Fruit fly (Drosophila melanogaster) ovary, adult (tissue): ENCODE measurements around the gene Usp14.

Experiments
- CG17801 ChIP-seq: fragments of 200-800 bp; optimal IDR thresholded peaks from 2 replicates; lab custom pipeline; 2019; ENCODE audit warnings: missing biosample characterization, mild to moderate bottlenecking, missing genetic modification characterization, moderate library complexity; ENCODE audit not compliant: partially characterized antibody

Gene Usp14

dm6 chr2L:10314327-10315210 is at the start of gene Usp14, which contains the start of gene CG4972:
TSS of gene Usp14 (minus strand) at chr2L:10314396.
TSS of gene CG4972 (plus strand) at chr2L:10314792.
- no peak for TF ChIP-seq CG17801 (GFP tag; lab: Kevin White, UChicago)

DNA sequence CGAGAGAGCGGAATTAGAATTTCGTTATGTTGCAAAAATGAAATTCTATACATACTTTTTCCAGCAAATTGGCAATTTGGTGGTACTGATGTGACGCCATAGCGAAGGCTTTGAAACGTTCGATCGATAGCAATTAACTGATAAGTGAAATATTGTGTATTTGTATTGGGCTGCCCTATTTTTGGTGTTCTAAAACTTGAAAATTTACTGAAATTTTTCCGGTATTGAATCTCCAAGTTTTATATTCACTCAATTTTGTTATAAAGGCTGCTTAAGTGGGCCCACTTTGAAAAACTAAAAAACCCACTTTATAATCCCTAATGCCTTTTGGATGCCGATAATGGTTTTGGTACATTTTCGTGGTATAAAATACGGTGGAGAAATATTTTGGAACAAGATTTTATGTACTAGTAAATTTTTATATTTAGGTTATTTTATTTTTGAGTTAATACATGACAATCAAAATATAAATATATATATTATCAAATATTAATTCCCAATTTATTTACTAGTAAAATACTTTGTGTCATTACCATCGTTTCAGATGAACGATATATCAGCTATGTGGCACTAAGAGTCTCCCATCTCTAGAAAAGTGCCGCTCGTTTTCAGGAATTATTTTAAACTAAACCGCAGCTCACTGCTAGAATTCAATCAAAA is 48.3 kb upstream of the Usp14 start, which contains the start of the genes Cand1 and pim:
Gene Cand1, minus strand, starts transcription at position 300 of the 660 bp plus-strand sequence.
Gene pim, plus strand, starts transcription at position 582 of the 660 bp plus-strand sequence.
- TF ChIP-seq CG17801 (GFP tag; lab: Kevin White, UChicago), result no peak

DNA sequence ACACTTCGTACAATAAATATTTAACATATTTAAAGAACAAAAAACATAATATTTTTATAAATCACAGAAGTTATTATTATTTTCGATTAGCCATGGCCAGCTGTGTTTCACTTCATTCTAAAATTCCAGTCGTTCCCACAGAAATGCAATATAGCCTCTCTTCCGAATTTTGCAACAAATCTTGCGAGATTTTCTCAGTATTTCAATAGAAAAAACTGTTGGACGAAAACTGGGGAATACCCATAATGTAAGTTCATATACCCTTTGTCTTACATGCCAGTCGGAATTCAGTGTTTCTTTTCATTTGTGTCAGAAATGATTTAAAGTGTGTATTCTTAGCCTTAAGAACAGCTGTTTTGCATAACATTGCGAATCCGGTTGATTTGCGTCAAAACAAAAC is 42.3 kb upstream of the Usp14 start, which contains the start of the genes CtsL4 and ClpP:
Gene CtsL4, minus strand, starts transcription at position 90 of the 400 bp plus-strand sequence.
Gene ClpP, plus strand, starts transcription at position 288 of the 400 bp plus-strand sequence.
- no peak for TF ChIP-seq CG17801 (GFP tag; lab: Kevin White, UChicago)

DNA sequence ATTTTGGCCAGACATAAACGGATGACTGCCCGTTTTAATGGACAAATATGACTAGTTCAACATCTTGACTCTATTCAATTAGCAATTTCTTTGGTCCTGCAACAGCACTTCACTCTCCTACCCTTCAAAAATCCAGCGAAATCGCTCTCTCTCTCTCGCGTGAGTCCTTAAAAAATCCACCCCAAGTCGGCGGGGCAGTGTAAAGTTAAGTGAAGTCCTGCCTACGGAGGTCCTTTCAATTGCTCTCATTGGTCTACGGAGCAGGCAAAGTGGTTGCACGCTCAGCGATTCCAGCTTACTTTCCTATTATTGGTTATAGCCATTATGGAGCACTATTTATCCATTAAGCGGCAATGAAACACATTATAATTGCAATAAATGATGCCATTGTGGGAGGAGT is 39.7 kb upstream of the Usp14 start, which contains the start of gene CG34367:
Gene CG34367, minus strand, starts transcription at position 35 of the 400 bp plus-strand sequence.
- no peak for TF ChIP-seq CG17801 (GFP tag; lab: Kevin White, UChicago)

DNA sequence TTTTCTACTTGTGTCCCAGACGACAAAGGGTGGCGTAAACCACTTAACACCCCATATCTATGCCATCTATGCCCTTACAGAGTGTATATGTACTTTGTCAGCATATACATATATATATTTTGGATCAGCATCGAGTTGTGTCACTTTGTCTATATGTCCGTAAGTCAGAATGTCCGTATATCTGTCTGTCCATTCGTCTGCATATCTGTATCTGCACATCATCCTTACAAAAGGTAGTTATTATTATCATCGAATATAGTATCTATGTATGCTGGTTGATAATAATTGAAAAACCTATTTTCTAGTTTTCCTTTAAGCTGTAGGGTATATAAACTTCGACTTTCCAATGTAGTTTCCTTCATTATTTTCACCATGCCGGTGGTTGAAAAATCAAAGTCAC is 36.9 kb upstream of the Usp14 start:
- no peak for TF ChIP-seq CG17801 (GFP tag; lab: Kevin White, UChicago)

- TF ChIP-seq CG17801 (GFP tag; lab: Kevin White, UChicago), result no peak
Observed at dm6 chr2L:10344029-10344606, 29.9 kb upstream of the Usp14 start, which contains the start of gene Frmd5. TSS of gene Frmd5 (plus strand) at chr2L:10344442.

DNA sequence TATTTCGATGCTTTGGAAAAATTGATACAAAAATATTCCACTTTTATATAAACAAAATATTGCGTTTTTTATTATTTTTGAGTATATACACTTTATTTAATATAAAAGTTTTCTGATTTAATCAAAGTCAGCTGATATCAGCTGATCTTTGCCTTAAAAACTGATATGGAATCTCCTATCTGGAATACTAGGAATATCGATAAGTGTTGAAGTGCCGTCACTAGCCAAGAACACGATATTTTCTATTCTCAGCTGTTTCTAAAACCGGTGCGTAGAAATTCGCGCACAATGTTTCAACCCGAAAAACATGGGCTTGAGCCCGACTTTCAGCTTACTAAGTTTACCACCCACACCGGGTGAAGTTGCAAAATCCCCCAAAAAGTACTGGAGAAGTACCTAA is 28.3 kb upstream of the Usp14 start, which contains the start of gene Sps2:
Gene Sps2, plus strand, starts transcription at position 124 of the 400 bp plus-strand sequence.
- peak; percentile 33 for TF ChIP-seq CG17801 (GFP tag; lab: Kevin White, UChicago)

dm6 chr2L:10341405-10341804 is 27.2 kb upstream of the Usp14 start, which contains the start of gene CG31715:
TSS of gene CG31715 (plus strand) at chr2L:10341616.
- TF ChIP-seq CG17801 (GFP tag; lab: Kevin White, UChicago), result peak; percentile 33

DNA sequence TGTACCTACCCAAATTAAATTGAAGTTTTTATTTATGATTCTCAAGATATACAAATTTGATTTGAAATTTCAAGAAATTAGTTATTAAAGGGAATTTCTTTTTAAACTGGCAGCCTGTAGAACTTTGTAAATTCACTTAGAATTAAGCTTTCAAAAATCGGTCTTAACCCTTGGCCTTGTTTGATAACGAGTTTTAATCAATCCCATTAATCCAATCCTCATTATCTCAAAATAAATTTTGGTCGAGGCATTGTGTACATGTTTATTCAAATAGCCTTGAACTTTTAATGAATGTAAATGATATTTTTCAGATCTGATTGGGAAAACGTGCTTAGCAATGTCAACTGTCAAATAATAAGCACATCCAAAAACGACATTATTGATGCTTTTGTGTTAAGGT is 25.6 kb upstream of the Usp14 start:
- no peak for TF ChIP-seq CG17801 (GFP tag; lab: Kevin White, UChicago)

DNA sequence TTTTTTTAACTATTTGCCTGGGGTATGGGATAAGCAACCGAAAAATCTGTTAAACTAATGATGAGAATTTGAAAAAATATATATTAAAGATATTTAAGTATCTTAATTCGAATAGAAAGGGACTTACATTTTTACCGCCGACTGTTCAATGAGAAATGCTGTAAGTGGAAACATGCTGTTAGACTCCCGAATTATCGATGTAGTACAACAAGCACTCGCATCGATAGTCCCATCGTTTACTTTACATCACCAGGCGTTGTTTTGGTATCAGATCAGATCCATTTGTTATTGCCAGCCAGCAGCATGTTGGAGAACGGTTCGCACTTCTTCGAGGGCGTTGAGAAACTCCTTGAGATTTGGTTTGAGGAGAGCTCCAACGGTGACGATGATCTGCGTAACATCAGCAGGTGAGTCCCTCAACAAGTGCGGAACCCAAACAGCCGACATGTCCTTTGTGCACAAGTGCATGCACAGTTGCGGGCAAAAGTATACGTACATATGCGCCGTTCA is 25.1 kb upstream of the Usp14 start, which contains the start of gene SamDC:
Gene SamDC, plus strand, starts transcription at position 246 of the 510 bp plus-strand sequence.
- TF ChIP-seq CG17801 (GFP tag; lab: Kevin White, UChicago), result peak; percentile 54

- peak; percentile 46 for TF ChIP-seq CG17801 (GFP tag; lab: Kevin White, UChicago)
Observed at dm6 chr2L:10334854-10335277, 20.7 kb upstream of the Usp14 start.

- no peak for TF ChIP-seq CG17801 (GFP tag; lab: Kevin White, UChicago)
Observed at dm6 chr2L:10334213-10334612, 20.0 kb upstream of the Usp14 start.

- TF ChIP-seq CG17801 (GFP tag; lab: Kevin White, UChicago), result no peak
Observed at dm6 chr2L:10333091-10333991, 19.1 kb upstream of the Usp14 start, which contains the start of gene GATAd. TSS of gene GATAd (plus strand) at chr2L:10333734.
